Worm (Caenorhabditis elegans) whole organism, L1 larva: Measurements from ENCODE around the gene F09B12.3.

ENCODE experiments used
- blmp-1 ChIP-seq: fragments of 150-350 bp; optimal IDR thresholded peaks from 2 replicates; lab custom pipeline; 2014; ENCODE audit warnings: missing biosample characterization, missing genetic modification characterization
- ceh-8 ChIP-seq: fragments of 200-800 bp; sonication (Bioruptor generic); optimal IDR thresholded peaks from 2 replicates; lab custom pipeline; 2018; ENCODE audit warnings: mild to moderate bottlenecking, missing genetic modification characterization, moderate library complexity, missing compliant biosample characterization
- lin-39 ChIP-seq: fragments of 150-350 bp; optimal IDR thresholded peaks from 2 replicates; lab custom pipeline; 2014; ENCODE audit warnings: missing biosample characterization, missing genetic modification reagents, missing genetic modification characterization
- mdl-1 ChIP-seq, 2 experiments: fragments of 150-350 bp; optimal IDR thresholded peaks; 2 replicates each; lab custom pipeline; 2014 to 2017; ENCODE audit warnings: missing biosample characterization in 2 of 2, missing genetic modification characterization in 2 of 2, inconsistent platforms in 1 of 2
- nhr-28 ChIP-seq: fragments of 150-350 bp; optimal IDR thresholded peaks from 2 replicates; lab custom pipeline; 2014; ENCODE audit warnings: missing biosample characterization, missing genetic modification characterization
- nhr-76 ChIP-seq: sonication (generic microtip); optimal IDR thresholded peaks from 2 replicates; lab custom pipeline; 2017; ENCODE audit warnings: missing biosample characterization, missing genetic modification characterization
- nhr-84 ChIP-seq: sonication (generic microtip); optimal IDR thresholded peaks from 2 replicates; lab custom pipeline; 2017; ENCODE audit warnings: missing biosample characterization, missing genetic modification characterization
- nhr-85 ChIP-seq: sonication (generic microtip); peaks from one replicate; lab custom pipeline; 2016; ENCODE audit warnings: missing genetic modification characterization, inconsistent platforms, missing compliant biosample characterization
- pqm-1 ChIP-seq: sonication (generic microtip); optimal IDR thresholded peaks from 3 replicates; lab custom pipeline; 2017; ENCODE audit warnings: missing biosample characterization, missing genetic modification characterization
- unc-62 ChIP-seq: fragments of 150-350 bp; optimal IDR thresholded peaks from 2 replicates; lab custom pipeline; 2014; ENCODE audit warnings: missing biosample characterization, missing genetic modification reagents, missing genetic modification characterization

ce11 chrX:15076042-15076565 is 21.6 kb downstream of the F09B12.3 start, which contains the start of the genes H40L08.3 and H40L08.9:
- TF ChIP-seq nhr-28 (tag; lab: Kevin White, UChicago) (no peak), ceh-8 (no peak), nhr-76 (tag; lab: Kevin White, UChicago) (no peak), nhr-84 (tag; lab: Kevin White, UChicago) (no peak), pqm-1 (tag; lab: Kevin White, UChicago) (no peak), unc-62 (no peak), mdl-1 (tag; optimal IDR thresholded peaks at IDR 0.05; lab: Kevin White, UChicago) (no peak), nhr-85 (tag; lab: Kevin White, UChicago) (peak; percentile 72), blmp-1 (tag; lab: Kevin White, UChicago) (no peak), lin-39 (no peak)
